Worm (Caenorhabditis elegans) whole organism, midembryonic: Measurements from ENCODE around the gene acc-1.

Experiments used
- T22C8.4 ChIP-seq: fragments of 200-800 bp; sonication (Bioruptor generic); IDR thresholded peaks from 2 replicates; pipeline ENCODE4 v1.3.6; 2022; ENCODE audit warnings: missing genetic modification characterization, missing compliant biosample characterization
- cog-1 ChIP-seq: sonication (generic microtip); optimal IDR thresholded peaks from 2 replicates; lab custom pipeline; 2016; ENCODE audit warnings: missing genetic modification characterization, missing compliant biosample characterization
- flt-1 ChIP-seq: fragments of 200-800 bp; sonication (Bioruptor generic); IDR thresholded peaks from 2 replicates; pipeline ENCODE4 v1.3.6; 2022; ENCODE audit warnings: missing genetic modification characterization, missing compliant biosample characterization
- klf-2 ChIP-seq: fragments of 200-800 bp; sonication (Bioruptor generic); conservative IDR thresholded peaks from 2 replicates; pipeline ENCODE4 v1.3.6; 2022; ENCODE audit warnings: missing genetic modification reagents, missing genetic modification characterization, missing compliant biosample characterization
- ref-1 ChIP-seq: fragments of 200-800 bp; sonication (Bioruptor generic); conservative IDR thresholded peaks from 2 replicates; pipeline ENCODE4 v1.3.6; 2022; ENCODE audit warnings: missing genetic modification reagents, missing genetic modification characterization, missing compliant biosample characterization
- tab-1 ChIP-seq: fragments of 200-800 bp; sonication (Bioruptor generic); IDR thresholded peaks from 2 replicates; pipeline ENCODE4 v1.3.6; 2022; ENCODE audit warnings: missing genetic modification characterization, missing compliant biosample characterization
- ztf-23 ChIP-seq: fragments of 200-800 bp; sonication (Bioruptor generic); IDR thresholded peaks from 2 replicates; pipeline ENCODE4 v1.3.6; 2022; ENCODE audit warnings: missing genetic modification reagents, missing genetic modification characterization, missing compliant biosample characterization
- ztf-29 ChIP-seq: fragments of 200-800 bp; sonication (Bioruptor generic); IDR thresholded peaks from 2 replicates; pipeline ENCODE4 v1.3.6; 2022; ENCODE audit warnings: missing genetic modification reagents, missing genetic modification characterization, missing compliant biosample characterization

DNA sequence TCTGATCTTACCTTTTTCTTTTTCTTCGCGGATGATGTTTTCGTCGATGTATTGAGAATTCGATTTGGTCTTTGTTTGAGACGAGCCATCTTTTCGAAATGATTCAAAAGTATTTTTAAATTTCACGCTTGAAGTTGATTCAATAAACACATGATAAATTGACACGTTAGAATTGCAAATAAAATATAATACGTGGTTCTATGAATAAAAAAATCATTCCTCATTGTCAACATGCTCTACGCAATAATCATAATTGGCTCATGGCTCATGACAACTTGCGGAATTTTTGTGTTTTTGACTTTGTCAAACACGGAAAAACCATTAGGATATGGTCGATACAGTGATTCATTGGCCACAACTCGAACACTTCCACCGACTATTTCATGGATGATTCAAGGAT, 25.6 kb downstream of the acc-1 start, which contains the start of the genes htas-1 and ZK1251.3:
- TF ChIP-seq cog-1: no peak
- TF ChIP-seq ztf-29 (GFP tag; lab: Robert Waterston, UW): no peak
- no peak for TF ChIP-seq ref-1 (GFP tag; lab: Robert Waterston, UW)
- TF ChIP-seq ztf-23 (GFP tag; lab: Robert Waterston, UW): no peak
- TF ChIP-seq klf-2 (GFP tag; lab: Robert Waterston, UW): no peak
- TF ChIP-seq flt-1 (GFP tag; lab: Robert Waterston, UW): no peak
- TF ChIP-seq tab-1: no peak
- TF ChIP-seq T22C8.4: no peak
